Worm (Caenorhabditis elegans): ENCODE data around the gene F55E10.2.

F55E10.2 gene

DNA sequence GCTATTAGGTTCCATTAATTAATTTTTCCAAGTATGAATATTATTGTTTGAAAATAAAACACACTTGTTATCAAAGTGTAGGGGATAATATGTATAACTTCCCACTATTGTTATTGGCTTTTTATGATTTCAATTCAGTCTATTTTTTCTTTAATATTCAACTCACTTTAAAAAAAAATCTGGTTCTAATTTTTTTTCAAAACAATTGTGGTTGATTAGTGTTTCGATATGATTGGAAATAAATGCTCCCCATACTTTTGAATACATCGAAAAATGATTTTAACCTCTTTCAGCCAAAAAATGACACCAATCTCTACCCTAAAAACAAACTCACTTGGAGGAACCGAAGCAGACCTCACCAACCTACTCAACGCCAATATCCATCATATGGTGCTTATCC, at the start of gene F55E10.2:
F55E10.2 (plus strand) TSS at position 301 of the 400 bp plus-strand sequence.
- TF ChIP-seq elt-1 (tag; optimal IDR thresholded peaks at IDR 0.05), result no peak
- TF ChIP-seq eor-1 (tag; optimal IDR thresholded peaks at IDR 0.05), result no peak
- no peak for TF ChIP-seq ceh-28 (tag; optimal IDR thresholded peaks at IDR 0.05)
- TF ChIP-seq ceh-16 (tag; optimal IDR thresholded peaks at IDR 0.05), result no peak
- no peak for TF ChIP-seq R02D3.7 (tag; optimal IDR thresholded peaks at IDR 0.05)
- TF ChIP-seq sea-2 (GFP tag; optimal IDR thresholded peaks at IDR 0.05), result no peak
- TF ChIP-seq fkh-10 (GFP tag; optimal IDR thresholded peaks at IDR 0.05), result no peak
- no peak for TF ChIP-seq jun-1 (tag; optimal IDR thresholded peaks at IDR 0.05)
- TF ChIP-seq lin-15B (tag; optimal IDR thresholded peaks at IDR 0.05), result no peak
- no peak for TF ChIP-seq nhr-237 (tag; optimal IDR thresholded peaks at IDR 0.05)
- TF ChIP-seq egl-27 (tag; optimal IDR thresholded peaks at IDR 0.05), result no peak
- no peak for TF ChIP-seq unc-62 (GFP tag; optimal IDR thresholded peaks at IDR 0.05)
- no peak for TF ChIP-seq unc-39 (tag; optimal IDR thresholded peaks at IDR 0.05)
- no peak for TF ChIP-seq lsy-12 (tag; optimal IDR thresholded peaks at IDR 0.05)
- no peak for TF ChIP-seq mml-1 (tag; optimal IDR thresholded peaks at IDR 0.05)

DNA sequence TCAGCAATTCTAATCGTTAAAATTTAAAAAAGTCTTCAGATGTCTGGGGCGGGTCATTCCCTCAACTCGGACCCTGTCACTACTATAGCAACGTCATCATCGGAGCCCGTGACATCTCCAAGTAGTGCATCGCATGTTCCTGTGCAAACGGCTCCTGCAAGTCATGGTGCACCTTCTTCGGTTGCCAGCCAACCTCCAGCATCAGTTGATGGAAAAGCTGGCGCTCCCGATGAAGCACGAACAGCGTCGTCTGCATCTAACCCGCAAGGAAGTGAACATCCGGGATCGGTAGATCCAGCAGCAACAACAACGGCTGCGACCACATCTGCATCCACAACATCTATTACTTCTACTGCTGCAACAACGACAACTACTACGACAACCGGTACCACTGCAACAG, 45.9 kb upstream of the F55E10.2 start, which contains the start of gene R09F10.3:
R09F10.3 (plus strand) TSS at position 40 of the 400 bp plus-strand sequence.
- TF ChIP-seq daf-12 (tag; optimal IDR thresholded peaks at IDR 0.05) (no peak), ceh-9 (tag; optimal IDR thresholded peaks at IDR 0.05) (no peak), hmg-11 (tag; optimal IDR thresholded peaks at IDR 0.05) (no peak), nhr-67 (tag; optimal IDR thresholded peaks at IDR 0.05) (no peak), nhr-25 (tag; optimal IDR thresholded peaks at IDR 0.05) (no peak), unc-39 (tag; optimal IDR thresholded peaks at IDR 0.05) (no peak)

DNA sequence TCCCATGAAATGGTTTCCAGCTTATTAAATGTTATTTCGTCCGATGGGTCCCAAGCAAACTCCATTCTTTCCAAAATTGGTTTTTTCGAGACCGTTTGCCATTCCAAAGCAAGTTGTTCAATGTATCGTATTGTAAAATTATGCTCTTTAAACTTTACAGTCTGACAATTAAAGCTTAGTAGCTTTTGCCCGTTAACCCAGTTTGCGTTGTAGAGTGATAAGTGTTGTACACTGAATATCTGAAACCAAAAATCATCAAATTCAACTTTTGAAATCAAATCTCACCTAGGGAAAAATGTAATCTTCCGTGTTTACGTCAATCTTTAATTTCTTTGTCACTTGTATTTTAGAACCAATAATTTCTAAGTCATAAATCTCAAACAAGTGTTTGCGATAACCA, 43.2 kb upstream of the F55E10.2 start:
- no peak for TF ChIP-seq snpc-4 (tag; optimal IDR thresholded peaks at IDR 0.05)
- TF ChIP-seq lin-15B (tag; optimal IDR thresholded peaks at IDR 0.05), result no peak
- no peak for TF ChIP-seq zag-1 (tag; optimal IDR thresholded peaks at IDR 0.05)
- TF ChIP-seq fos-1 (tag; optimal IDR thresholded peaks at IDR 0.05), result no peak
- no peak for TF ChIP-seq nhr-12 (tag; optimal IDR thresholded peaks at IDR 0.05)
- no peak for TF ChIP-seq nhr-28 (tag; optimal IDR thresholded peaks at IDR 0.05)
- TF ChIP-seq ztf-4 (tag; optimal IDR thresholded peaks at IDR 0.05), result no peak
- no peak for TF ChIP-seq R02D3.7 (tag; optimal IDR thresholded peaks at IDR 0.05)
- TF ChIP-seq nhr-23 (tag; optimal IDR thresholded peaks at IDR 0.05), result no peak
- TF ChIP-seq ztf-11 (tag; optimal IDR thresholded peaks at IDR 0.05), result no peak
- TF ChIP-seq elt-2 (tag; optimal IDR thresholded peaks at IDR 0.05), result no peak
- no peak for TF ChIP-seq nhr-237 (tag; optimal IDR thresholded peaks at IDR 0.05)

DNA sequence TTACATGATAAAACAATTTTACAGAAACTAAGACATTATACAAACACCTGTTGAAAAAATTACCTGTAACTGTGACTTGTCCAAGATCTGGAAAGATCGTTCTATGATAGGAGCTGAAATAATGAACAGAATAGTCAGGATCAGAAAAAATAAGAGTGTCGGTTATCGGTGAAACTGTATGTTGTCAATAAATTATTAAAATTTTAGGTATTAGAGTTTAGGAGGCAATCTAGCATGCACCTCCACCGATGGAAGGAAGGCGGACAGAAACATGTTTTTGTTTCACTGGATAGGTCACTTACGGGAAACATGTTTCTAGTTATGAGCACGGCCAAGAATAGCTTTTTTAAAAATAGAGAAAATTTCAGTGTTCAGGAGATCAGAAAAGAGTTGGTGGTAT, 40.9 kb upstream of the F55E10.2 start, which contains the start of gene ced-13:
ced-13 (minus strand) TSS at position 101 of the 400 bp plus-strand sequence.
- TF ChIP-seq egl-5 (tag; optimal IDR thresholded peaks at IDR 0.05) (no peak), ceh-28 (tag; optimal IDR thresholded peaks at IDR 0.05) (no peak)

DNA sequence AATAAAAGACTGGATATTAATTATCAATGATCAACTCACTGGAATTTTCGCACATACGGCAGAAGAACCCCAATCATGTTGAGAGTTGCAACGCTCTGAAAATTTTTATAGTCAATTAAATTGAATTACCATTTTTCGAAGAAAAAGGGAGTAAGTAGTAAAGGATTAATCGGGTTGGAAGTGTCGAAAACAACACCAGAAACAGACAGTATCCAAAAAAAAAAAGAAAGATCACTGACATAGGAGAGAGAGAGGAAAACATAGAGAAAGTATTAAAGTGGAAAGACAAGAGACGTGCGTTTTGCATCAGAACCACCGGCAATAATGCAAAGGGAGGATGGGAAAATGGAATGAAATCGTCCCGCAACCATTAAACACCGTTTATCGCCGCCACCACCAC, 38.2 kb upstream of the F55E10.2 start, which contains the start of gene inx-5:
inx-5 (minus strand) TSS at position 101 of the 400 bp plus-strand sequence.
- TF ChIP-seq ceh-9 (tag; optimal IDR thresholded peaks at IDR 0.05) (no peak), elt-3 (tag; optimal IDR thresholded peaks at IDR 0.05) (no peak), nhr-11 (tag; optimal IDR thresholded peaks at IDR 0.05) (no peak), sea-2 (GFP tag; optimal IDR thresholded peaks at IDR 0.05) (no peak), fkh-10 (GFP tag; optimal IDR thresholded peaks at IDR 0.05) (no peak), daf-12 (tag; optimal IDR thresholded peaks at IDR 0.05) (no peak), lsy-12 (tag; optimal IDR thresholded peaks at IDR 0.05) (no peak), nhr-76 (tag; optimal IDR thresholded peaks at IDR 0.05) (no peak), ceh-82 (tag; optimal IDR thresholded peaks at IDR 0.05) (no peak), lin-15B (tag; optimal IDR thresholded peaks at IDR 0.05) (no peak), tbx-2 (tag; optimal IDR thresholded peaks at IDR 0.05) (no peak), ama-1 (optimal IDR thresholded peaks at IDR 0.05) (no peak), mdl-1 (tag; optimal IDR thresholded peaks at IDR 0.05) (no peak), aly-2 (tag; optimal IDR thresholded peaks at IDR 0.05) (no peak), skn-1 (tag; optimal IDR thresholded peaks at IDR 0.05) (no peak), elt-1 (tag; optimal IDR thresholded peaks at IDR 0.05) (no peak), egl-5 (tag; optimal IDR thresholded peaks at IDR 0.05) (no peak), nhr-25 (tag; optimal IDR thresholded peaks at IDR 0.05) (no peak), pqm-1 (tag; optimal IDR thresholded peaks at IDR 0.05) (no peak)

Measured in whole organism, L3 larva.